Fruit fly (Drosophila melanogaster) whole organism, wandering third instar larva: ENCODE results near the gene CG18810.

Source experiments
- Abd-B ChIP-seq: fragments of >200 bp; optimal IDR thresholded peaks from 2 replicates; lab custom pipeline; 2017; ENCODE audit warnings: missing biosample characterization, missing genetic modification characterization
- CG32264 ChIP-seq: fragments of 200-800 bp; sonication (Bioruptor generic); optimal IDR thresholded peaks from 2 replicates; lab custom pipeline; 2016; ENCODE audit warnings: missing biosample characterization, missing genetic modification characterization
- CG9705 ChIP-seq: fragments of 200-800 bp; sonication (Bioruptor generic); optimal IDR thresholded peaks from 2 replicates; lab custom pipeline; 2018; ENCODE audit warnings: missing biosample characterization, mild to moderate bottlenecking, missing genetic modification characterization
- CrebA ChIP-seq: fragments of 200-800 bp; sonication (Bioruptor generic); optimal IDR thresholded peaks from 2 replicates; lab custom pipeline; 2016; ENCODE audit warnings: missing biosample characterization, mild to moderate bottlenecking, missing genetic modification characterization, borderline replicate concordance
- Dfd ChIP-seq: fragments of >200 bp; optimal IDR thresholded peaks from 2 replicates; lab custom pipeline; 2017; ENCODE audit warnings: missing biosample characterization, missing genetic modification characterization
- Dif ChIP-seq: fragments of 200-275, 200-300 bp; sonication (Bioruptor generic); optimal IDR thresholded peaks from 2 replicates; lab custom pipeline; 2018; ENCODE audit warnings: missing biosample characterization, missing genetic modification characterization; ENCODE audit not compliant: partially characterized antibody
- GATAd ChIP-seq: sonication (Bioruptor generic); optimal IDR thresholded peaks from 2 replicates; lab custom pipeline; 2016; ENCODE audit warnings: missing biosample characterization, missing genetic modification characterization
- HLH106 ChIP-seq: fragments of 200-800 bp; optimal IDR thresholded peaks from 3 replicates; lab custom pipeline; 2019; ENCODE audit warnings: missing biosample characterization, mild to moderate bottlenecking, missing genetic modification characterization, moderate library complexity
- Hnf4 ChIP-seq: fragments of 200-800 bp; sonication (Bioruptor generic); optimal IDR thresholded peaks from 2 replicates; lab custom pipeline; 2016; ENCODE audit warnings: missing biosample characterization, mild to moderate bottlenecking, missing genetic modification characterization
- Hr78 ChIP-seq: fragments of >200 bp; optimal IDR thresholded peaks from 2 replicates; lab custom pipeline; 2017; ENCODE audit warnings: missing biosample characterization, missing genetic modification characterization
- Hr83 ChIP-seq: fragments of 200-300 bp; sonication (Bioruptor generic); optimal IDR thresholded peaks from 2 replicates; lab custom pipeline; 2016; ENCODE audit warnings: missing biosample characterization, mild to moderate bottlenecking, missing genetic modification characterization, moderate library complexity; ENCODE audit not compliant: poor library complexity, severe bottlenecking
- Jra ChIP-seq: sonication (Bioruptor generic); optimal IDR thresholded peaks from 2 replicates; lab custom pipeline; 2016; ENCODE audit warnings: missing biosample characterization, missing genetic modification characterization
- Mio ChIP-seq: sonication (Bioruptor generic); optimal IDR thresholded peaks from 2 replicates; lab custom pipeline; 2016; ENCODE audit warnings: missing biosample characterization, missing genetic modification characterization
- Myc ChIP-seq: fragments of >200 bp; optimal IDR thresholded peaks from 2 replicates; lab custom pipeline; 2017
- N ChIP-seq: fragments of >200 bp; optimal IDR thresholded peaks from 2 replicates; lab custom pipeline; 2018; ENCODE audit warnings: missing biosample characterization, missing external identifiers, missing genetic modification characterization
- OdsH ChIP-seq: fragments of 200-800 bp; sonication (Bioruptor generic); optimal IDR thresholded peaks from 2 replicates; lab custom pipeline; 2016; ENCODE audit warnings: missing biosample characterization, mild to moderate bottlenecking, missing genetic modification characterization
- Rel ChIP-seq, 2 experiments: fragments of 200-800 bp; sonication (Bioruptor generic) in 1 of 2; optimal IDR thresholded peaks; 2 replicates in 1 of 2; 3 replicates in 1 of 2; lab custom pipeline; 2016 to 2019; ENCODE audit warnings: mild to moderate bottlenecking in 2 of 2, missing biosample characterization in 2 of 2, missing genetic modification characterization in 2 of 2, moderate library complexity in 1 of 2
- Sp1 ChIP-seq: fragments of 200-800 bp; sonication (Bioruptor generic); optimal IDR thresholded peaks from 3 replicates; lab custom pipeline; 2019; ENCODE audit warnings: missing biosample characterization, mild to moderate bottlenecking, missing genetic modification characterization, moderate library complexity
- Vsx2 ChIP-seq: fragments of 200-300, 225-300 bp; sonication (Bioruptor generic); optimal IDR thresholded peaks from 2 replicates; lab custom pipeline; 2018; ENCODE audit warnings: missing biosample characterization, missing genetic modification characterization; ENCODE audit not compliant: partially characterized antibody
- br ChIP-seq: fragments of 200-800 bp; sonication (Bioruptor generic); optimal IDR thresholded peaks from 2 replicates; lab custom pipeline; 2016; ENCODE audit warnings: missing biosample characterization, missing genetic modification characterization
- brk ChIP-seq: fragments of 200-800 bp; sonication (Bioruptor generic); optimal IDR thresholded peaks from 2 replicates; lab custom pipeline; 2016; ENCODE audit warnings: missing biosample characterization, mild to moderate bottlenecking, missing genetic modification characterization
- dl ChIP-seq, 2 experiments: fragments of 175-275, 200-275 bp in 1 of 2; fragments of 200-275 bp in 1 of 2; sonication (Bioruptor generic); optimal IDR thresholded peaks; lab custom pipeline; 2018; ENCODE audit warnings: mild to moderate bottlenecking in 2 of 2, missing biosample characterization in 2 of 2, missing genetic modification characterization in 2 of 2, moderate library complexity in 2 of 2; ENCODE audit not compliant: partially characterized antibody in 2 of 2, insufficient read depth in 1 of 2
- dmrt93B ChIP-seq: fragments of 200-800 bp; sonication (Bioruptor generic); optimal IDR thresholded peaks from 2 replicates; lab custom pipeline; 2018; ENCODE audit warnings: missing biosample characterization, mild to moderate bottlenecking, missing genetic modification characterization
- dsf ChIP-seq: sonication (Bioruptor generic); optimal IDR thresholded peaks from 2 replicates; lab custom pipeline; 2016; ENCODE audit warnings: missing biosample characterization, missing genetic modification characterization, borderline replicate concordance
- ey ChIP-seq: fragments of 200-800 bp; sonication (Bioruptor generic); optimal IDR thresholded peaks from 2 replicates; lab custom pipeline; 2016; ENCODE audit warnings: missing biosample characterization, missing genetic modification characterization
- foxo ChIP-seq, 2 experiments: fragments of 200-800 bp; sonication (Bioruptor generic); optimal IDR thresholded peaks; 2 replicates in 1 of 2; 3 replicates in 1 of 2; lab custom pipeline; 2016 to 2017; ENCODE audit warnings: missing biosample characterization in 2 of 2, missing genetic modification characterization in 2 of 2
- fru ChIP-seq: fragments of 200-800 bp; sonication (Bioruptor generic); optimal IDR thresholded peaks from 3 replicates; lab custom pipeline; 2016; ENCODE audit warnings: missing biosample characterization, mild to moderate bottlenecking, missing genetic modification characterization
- h ChIP-seq: fragments of 200-800 bp; sonication (Bioruptor generic); optimal IDR thresholded peaks from 3 replicates; lab custom pipeline; 2016; ENCODE audit warnings: missing biosample characterization, mild to moderate bottlenecking, missing genetic modification characterization
- jim ChIP-seq: fragments of 175-275, 200-325 bp; sonication (Bioruptor generic); optimal IDR thresholded peaks from 2 replicates; lab custom pipeline; 2016; ENCODE audit warnings: missing biosample characterization, mild to moderate bottlenecking, missing genetic modification characterization
- lola ChIP-seq: fragments of >200 bp; optimal IDR thresholded peaks from 2 replicates; lab custom pipeline; 2017; ENCODE audit warnings: missing biosample characterization, missing genetic modification characterization
- pan ChIP-seq: fragments of >200 bp; optimal IDR thresholded peaks from 2 replicates; lab custom pipeline; 2017
- psq ChIP-seq: fragments of 200-800 bp; sonication (Bioruptor generic); optimal IDR thresholded peaks from 3 replicates; lab custom pipeline; 2017; ENCODE audit warnings: missing biosample characterization, mild to moderate bottlenecking, missing genetic modification characterization, moderate library complexity
- rgr ChIP-seq: fragments of 200-800 bp; sonication (Bioruptor generic); optimal IDR thresholded peaks from 3 replicates; lab custom pipeline; 2016; ENCODE audit warnings: missing biosample characterization, mild to moderate bottlenecking, missing genetic modification characterization
- sage ChIP-seq: fragments of 200-800 bp; sonication (Bioruptor generic); optimal IDR thresholded peaks from 2 replicates; lab custom pipeline; 2016; ENCODE audit warnings: missing biosample characterization, mild to moderate bottlenecking, missing genetic modification characterization
- sv ChIP-seq: fragments of 200-800 bp; sonication (Bioruptor generic); optimal IDR thresholded peaks from 3 replicates; lab custom pipeline; 2016; ENCODE audit warnings: missing biosample characterization, missing genetic modification characterization
- tai ChIP-seq: sonication (Bioruptor generic); optimal IDR thresholded peaks from 2 replicates; lab custom pipeline; 2016; ENCODE audit warnings: missing biosample characterization, missing genetic modification characterization
- usp ChIP-seq: fragments of >200 bp; optimal IDR thresholded peaks from 2 replicates; lab custom pipeline; 2017; ENCODE audit warnings: missing biosample characterization, missing genetic modification characterization
- woc ChIP-seq: sonication (Bioruptor generic); optimal IDR thresholded peaks from 2 replicates; lab custom pipeline; 2016; ENCODE audit warnings: missing biosample characterization, mild to moderate bottlenecking, missing genetic modification characterization

The CG18810 gene

DNA sequence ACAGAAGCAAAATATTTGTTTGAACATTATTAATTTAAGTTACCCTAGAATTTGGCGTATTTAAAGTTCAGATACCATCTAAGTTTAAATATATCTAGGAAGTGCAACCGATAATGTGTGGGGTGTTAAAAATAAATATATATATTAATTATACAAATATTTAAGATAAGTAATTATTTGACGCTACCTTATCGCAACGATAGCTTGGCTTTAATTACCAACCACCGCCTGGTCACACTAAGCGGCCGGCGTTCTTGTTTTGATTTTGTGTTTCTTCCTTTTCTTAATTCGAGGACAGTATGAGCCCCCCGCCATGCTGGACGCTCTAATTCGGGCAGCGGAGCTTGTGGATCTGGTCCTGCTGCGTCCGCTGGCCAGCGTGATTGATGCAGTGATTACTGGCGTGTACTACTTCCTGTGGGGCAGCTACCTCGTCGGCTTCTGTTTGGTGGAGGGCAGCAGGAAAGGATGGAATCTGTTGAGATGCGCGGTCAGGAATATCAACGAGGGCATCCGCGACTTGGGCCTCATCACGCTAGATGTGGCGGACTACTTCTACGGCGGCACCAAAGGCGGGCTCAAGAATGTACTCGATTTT, 33.5 kb downstream of the CG18810 start, which contains the start of gene CG2617:
Gene CG2617, plus strand, starts transcription at position 233 of the 598 bp plus-strand sequence.
- TF ChIP-seq Sp1 (no peak), Abd-B (GFP tag; lab: Kevin White, UChicago) (no peak), dmrt93B (GFP tag; lab: Kevin White, UChicago) (no peak), Hr78 (no peak), psq (GFP tag; lab: Kevin White, UChicago) (peak; percentile 26)

DNA sequence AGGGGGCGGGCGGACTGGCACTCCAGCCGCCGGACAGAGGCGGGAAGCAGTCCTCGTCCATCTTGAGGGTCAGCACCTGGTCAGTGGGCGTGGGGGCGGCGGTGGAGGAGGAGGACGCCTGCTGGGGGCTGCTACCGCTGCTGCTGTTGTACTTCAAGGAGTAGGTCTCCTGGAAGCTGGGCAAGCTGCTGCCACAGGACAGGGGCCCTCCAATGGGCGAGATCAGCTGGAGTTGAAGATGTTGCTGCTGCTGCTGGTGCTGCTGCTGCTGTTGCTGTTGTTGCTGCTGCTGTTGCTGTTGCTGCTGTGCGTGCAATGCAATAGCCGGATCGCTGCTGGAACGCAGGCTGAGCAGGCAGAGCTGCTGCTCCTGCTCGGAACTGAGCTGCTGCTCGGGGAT, 40.0 kb downstream of the CG18810 start:
- peak; percentile 92 for TF ChIP-seq Dfd (GFP tag; lab: Kevin White, UChicago)
- TF ChIP-seq Vsx2 (GFP tag; lab: Kevin White, UChicago), result no peak
- no peak for TF ChIP-seq Hr78
- TF ChIP-seq Myc, result no peak
- TF ChIP-seq psq (GFP tag; lab: Kevin White, UChicago), result no peak

DNA sequence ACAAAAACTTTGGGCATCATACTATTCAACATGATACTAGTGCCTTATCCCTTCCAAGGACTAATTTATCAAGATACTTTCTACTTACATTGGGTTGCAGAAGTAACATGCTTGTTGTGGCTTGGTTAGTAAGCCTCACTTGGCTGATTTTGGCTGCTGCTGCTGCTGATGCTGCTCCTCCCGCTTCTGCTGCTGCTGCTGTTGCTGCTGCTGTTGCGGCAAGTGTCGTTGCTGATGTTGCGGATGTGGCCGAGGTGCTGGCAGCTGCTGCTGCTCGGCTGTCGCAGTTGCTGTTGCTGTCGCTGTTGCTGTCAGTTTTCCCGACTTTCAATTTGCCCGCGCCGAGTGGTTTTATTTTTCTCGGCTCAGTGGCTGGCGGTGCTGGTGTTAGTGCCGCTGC, 41.3 kb downstream of the CG18810 start:
- TF ChIP-seq rgr (no peak), Myc (no peak), Dfd (GFP tag; lab: Kevin White, UChicago) (peak; percentile 91), brk (GFP tag; lab: Kevin White, UChicago) (no peak), sv (GFP tag; lab: Kevin White, UChicago) (no peak), Hr78 (no peak)

DNA sequence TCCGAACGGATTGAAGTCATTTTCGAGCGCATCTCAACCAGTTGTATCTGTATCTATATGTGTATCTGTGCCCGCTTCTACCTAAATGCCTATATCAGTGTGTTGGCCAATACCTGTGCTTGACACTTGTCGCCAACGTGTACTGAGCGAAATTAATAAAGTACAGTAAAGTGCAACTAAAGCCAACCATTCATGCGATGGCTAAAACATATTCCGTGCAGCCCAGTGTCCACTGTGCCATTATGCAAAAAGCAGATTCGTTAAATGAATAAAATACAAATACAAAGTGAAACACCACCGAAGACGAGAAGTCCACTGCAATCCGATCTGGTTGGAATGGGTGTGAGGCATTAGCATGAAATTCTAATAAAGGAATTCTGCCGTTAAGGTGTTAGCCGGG, 46.4 kb downstream of the CG18810 start:
- TF ChIP-seq Hr78 (no peak), Sp1 (no peak), ey (peak; percentile 45), Hr83 (peak; percentile 11), Mio (no peak), lola (GFP tag; lab: Kevin White, UChicago) (no peak), fru (peak; percentile 50), h (GFP tag; lab: Kevin White, UChicago) (peak; percentile 54), Abd-B (GFP tag; lab: Kevin White, UChicago) (no peak), OdsH (GFP tag; lab: Kevin White, UChicago) (peak; percentile 2), CrebA (GFP tag; lab: Kevin White, UChicago) (no peak), dsf (GFP tag; lab: Kevin White, UChicago) (no peak), foxo (GFP tag; optimal IDR thresholded peaks at IDR 0.05; lab: Kevin White, UChicago) (no peak), Dfd (GFP tag; lab: Kevin White, UChicago) (no peak), pan (lab: Kevin White, UChicago) (no peak), CG9705 (no peak), CG32264 (GFP tag; lab: Kevin White, UChicago) (no peak), psq (GFP tag; lab: Kevin White, UChicago) (no peak), dl (GFP tag; optimal IDR thresholded peaks at IDR 0.05; lab: Kevin White, UChicago; ENCODE audit: insufficient read depth in 1 of 2, partially characterized antibody in 2 of 2) (no peak), rgr (peak; percentile 34), jim (GFP tag; lab: Kevin White, UChicago) (no peak), Vsx2 (GFP tag; lab: Kevin White, UChicago) (no peak), sage (GFP tag; lab: Kevin White, UChicago) (no peak), HLH106 (tag; lab: Kevin White, UChicago) (no peak), tai (no peak), dmrt93B (GFP tag; lab: Kevin White, UChicago) (no peak), woc (GFP tag; lab: Kevin White, UChicago) (peak; percentile 18), GATAd (GFP tag; lab: Kevin White, UChicago) (no peak), N (GFP tag; lab: Kevin White, UChicago) (no peak), br (peak; percentile 40), Hnf4 (GFP tag; lab: Kevin White, UChicago) (no peak), Myc (no peak), sv (GFP tag; lab: Kevin White, UChicago) (no peak), usp (GFP tag; lab: Kevin White, UChicago) (no peak), Jra (GFP tag; lab: Kevin White, UChicago) (no peak), Dif (GFP tag; lab: Kevin White, UChicago) (no peak), brk (GFP tag; lab: Kevin White, UChicago) (no peak), Rel (GFP tag; optimal IDR thresholded peaks at IDR 0.05; lab: Kevin White, UChicago) (no peak), Rel (tag; optimal IDR thresholded peaks at IDR 0.05; lab: Kevin White, UChicago) (no peak)
